Fruit fly (Drosophila melanogaster): ENCODE measurements around the gene Ca-Ma2d.

- TF ChIP-seq CG7368 (GFP tag; optimal IDR thresholded peaks at IDR 0.05) (no peak), spab (GFP tag; optimal IDR thresholded peaks at IDR 0.05) (no peak), CG8632 (GFP tag; optimal IDR thresholded peaks at IDR 0.05) (no peak), CG6163 (GFP tag; IDR thresholded peaks at IDR 0.05) (peak; percentile 20; the same call in 2 of the 3 replicates), Eip78C (GFP tag) (no peak)
Observed at dm6 chr2L:16282856-16283255, 51.6 kb downstream of the Ca-Ma2d start.
